Fruit fly (Drosophila melanogaster) whole organism, wandering third instar larva: ENCODE results near the gene Pss.

ENCODE experiments used
- Abd-B ChIP-seq: fragments of >200 bp; optimal IDR thresholded peaks from 2 replicates; lab custom pipeline; 2017; ENCODE audit warnings: missing biosample characterization, missing genetic modification characterization
- CG32264 ChIP-seq: fragments of 200-800 bp; sonication (Bioruptor generic); optimal IDR thresholded peaks from 2 replicates; lab custom pipeline; 2016; ENCODE audit warnings: missing biosample characterization, missing genetic modification characterization
- CG9705 ChIP-seq: fragments of 200-800 bp; sonication (Bioruptor generic); optimal IDR thresholded peaks from 2 replicates; lab custom pipeline; 2018; ENCODE audit warnings: missing biosample characterization, mild to moderate bottlenecking, missing genetic modification characterization
- CrebA ChIP-seq: fragments of 200-800 bp; sonication (Bioruptor generic); optimal IDR thresholded peaks from 2 replicates; lab custom pipeline; 2016; ENCODE audit warnings: missing biosample characterization, mild to moderate bottlenecking, missing genetic modification characterization, borderline replicate concordance
- Dfd ChIP-seq: fragments of >200 bp; optimal IDR thresholded peaks from 2 replicates; lab custom pipeline; 2017; ENCODE audit warnings: missing biosample characterization, missing genetic modification characterization
- Dif ChIP-seq: fragments of 200-275, 200-300 bp; sonication (Bioruptor generic); optimal IDR thresholded peaks from 2 replicates; lab custom pipeline; 2018; ENCODE audit warnings: missing biosample characterization, missing genetic modification characterization; ENCODE audit not compliant: partially characterized antibody
- GATAd ChIP-seq: sonication (Bioruptor generic); optimal IDR thresholded peaks from 2 replicates; lab custom pipeline; 2016; ENCODE audit warnings: missing biosample characterization, missing genetic modification characterization
- HLH106 ChIP-seq: fragments of 200-800 bp; optimal IDR thresholded peaks from 3 replicates; lab custom pipeline; 2019; ENCODE audit warnings: missing biosample characterization, mild to moderate bottlenecking, missing genetic modification characterization, moderate library complexity
- Hnf4 ChIP-seq: fragments of 200-800 bp; sonication (Bioruptor generic); optimal IDR thresholded peaks from 2 replicates; lab custom pipeline; 2016; ENCODE audit warnings: missing biosample characterization, mild to moderate bottlenecking, missing genetic modification characterization
- Hr78 ChIP-seq: fragments of >200 bp; optimal IDR thresholded peaks from 2 replicates; lab custom pipeline; 2017; ENCODE audit warnings: missing biosample characterization, missing genetic modification characterization
- Hr83 ChIP-seq: fragments of 200-300 bp; sonication (Bioruptor generic); optimal IDR thresholded peaks from 2 replicates; lab custom pipeline; 2016; ENCODE audit warnings: missing biosample characterization, mild to moderate bottlenecking, missing genetic modification characterization, moderate library complexity; ENCODE audit not compliant: poor library complexity, severe bottlenecking
- Jra ChIP-seq: sonication (Bioruptor generic); optimal IDR thresholded peaks from 2 replicates; lab custom pipeline; 2016; ENCODE audit warnings: missing biosample characterization, missing genetic modification characterization
- Mio ChIP-seq: sonication (Bioruptor generic); optimal IDR thresholded peaks from 2 replicates; lab custom pipeline; 2016; ENCODE audit warnings: missing biosample characterization, missing genetic modification characterization
- Myc ChIP-seq: fragments of >200 bp; optimal IDR thresholded peaks from 2 replicates; lab custom pipeline; 2017
- N ChIP-seq: fragments of >200 bp; optimal IDR thresholded peaks from 2 replicates; lab custom pipeline; 2018; ENCODE audit warnings: missing biosample characterization, missing external identifiers, missing genetic modification characterization
- OdsH ChIP-seq: fragments of 200-800 bp; sonication (Bioruptor generic); optimal IDR thresholded peaks from 2 replicates; lab custom pipeline; 2016; ENCODE audit warnings: missing biosample characterization, mild to moderate bottlenecking, missing genetic modification characterization
- Rel ChIP-seq, 2 experiments: fragments of 200-800 bp; sonication (Bioruptor generic) in 1 of 2; optimal IDR thresholded peaks; 2 replicates in 1 of 2; 3 replicates in 1 of 2; lab custom pipeline; 2016 to 2019; ENCODE audit warnings: mild to moderate bottlenecking in 2 of 2, missing biosample characterization in 2 of 2, missing genetic modification characterization in 2 of 2, moderate library complexity in 1 of 2
- Sp1 ChIP-seq: fragments of 200-800 bp; sonication (Bioruptor generic); optimal IDR thresholded peaks from 3 replicates; lab custom pipeline; 2019; ENCODE audit warnings: missing biosample characterization, mild to moderate bottlenecking, missing genetic modification characterization, moderate library complexity
- Vsx2 ChIP-seq: fragments of 200-300, 225-300 bp; sonication (Bioruptor generic); optimal IDR thresholded peaks from 2 replicates; lab custom pipeline; 2018; ENCODE audit warnings: missing biosample characterization, missing genetic modification characterization; ENCODE audit not compliant: partially characterized antibody
- br ChIP-seq: fragments of 200-800 bp; sonication (Bioruptor generic); optimal IDR thresholded peaks from 2 replicates; lab custom pipeline; 2016; ENCODE audit warnings: missing biosample characterization, missing genetic modification characterization
- brk ChIP-seq: fragments of 200-800 bp; sonication (Bioruptor generic); optimal IDR thresholded peaks from 2 replicates; lab custom pipeline; 2016; ENCODE audit warnings: missing biosample characterization, mild to moderate bottlenecking, missing genetic modification characterization
- dl ChIP-seq, 2 experiments: fragments of 175-275, 200-275 bp in 1 of 2; fragments of 200-275 bp in 1 of 2; sonication (Bioruptor generic); optimal IDR thresholded peaks; lab custom pipeline; 2018; ENCODE audit warnings: mild to moderate bottlenecking in 2 of 2, missing biosample characterization in 2 of 2, missing genetic modification characterization in 2 of 2, moderate library complexity in 2 of 2; ENCODE audit not compliant: partially characterized antibody in 2 of 2, insufficient read depth in 1 of 2
- dmrt93B ChIP-seq: fragments of 200-800 bp; sonication (Bioruptor generic); optimal IDR thresholded peaks from 2 replicates; lab custom pipeline; 2018; ENCODE audit warnings: missing biosample characterization, mild to moderate bottlenecking, missing genetic modification characterization
- dsf ChIP-seq: sonication (Bioruptor generic); optimal IDR thresholded peaks from 2 replicates; lab custom pipeline; 2016; ENCODE audit warnings: missing biosample characterization, missing genetic modification characterization, borderline replicate concordance
- ey ChIP-seq: fragments of 200-800 bp; sonication (Bioruptor generic); optimal IDR thresholded peaks from 2 replicates; lab custom pipeline; 2016; ENCODE audit warnings: missing biosample characterization, missing genetic modification characterization
- foxo ChIP-seq, 2 experiments: fragments of 200-800 bp; sonication (Bioruptor generic); optimal IDR thresholded peaks; 2 replicates in 1 of 2; 3 replicates in 1 of 2; lab custom pipeline; 2016 to 2017; ENCODE audit warnings: missing biosample characterization in 2 of 2, missing genetic modification characterization in 2 of 2
- fru ChIP-seq: fragments of 200-800 bp; sonication (Bioruptor generic); optimal IDR thresholded peaks from 3 replicates; lab custom pipeline; 2016; ENCODE audit warnings: missing biosample characterization, mild to moderate bottlenecking, missing genetic modification characterization
- h ChIP-seq: fragments of 200-800 bp; sonication (Bioruptor generic); optimal IDR thresholded peaks from 3 replicates; lab custom pipeline; 2016; ENCODE audit warnings: missing biosample characterization, mild to moderate bottlenecking, missing genetic modification characterization
- jim ChIP-seq: fragments of 175-275, 200-325 bp; sonication (Bioruptor generic); optimal IDR thresholded peaks from 2 replicates; lab custom pipeline; 2016; ENCODE audit warnings: missing biosample characterization, mild to moderate bottlenecking, missing genetic modification characterization
- pan ChIP-seq: fragments of >200 bp; optimal IDR thresholded peaks from 2 replicates; lab custom pipeline; 2017
- psq ChIP-seq: fragments of 200-800 bp; sonication (Bioruptor generic); optimal IDR thresholded peaks from 3 replicates; lab custom pipeline; 2017; ENCODE audit warnings: missing biosample characterization, mild to moderate bottlenecking, missing genetic modification characterization, moderate library complexity
- rgr ChIP-seq: fragments of 200-800 bp; sonication (Bioruptor generic); optimal IDR thresholded peaks from 3 replicates; lab custom pipeline; 2016; ENCODE audit warnings: missing biosample characterization, mild to moderate bottlenecking, missing genetic modification characterization
- sage ChIP-seq: fragments of 200-800 bp; sonication (Bioruptor generic); optimal IDR thresholded peaks from 2 replicates; lab custom pipeline; 2016; ENCODE audit warnings: missing biosample characterization, mild to moderate bottlenecking, missing genetic modification characterization
- sv ChIP-seq: fragments of 200-800 bp; sonication (Bioruptor generic); optimal IDR thresholded peaks from 3 replicates; lab custom pipeline; 2016; ENCODE audit warnings: missing biosample characterization, missing genetic modification characterization
- tai ChIP-seq: sonication (Bioruptor generic); optimal IDR thresholded peaks from 2 replicates; lab custom pipeline; 2016; ENCODE audit warnings: missing biosample characterization, missing genetic modification characterization
- usp ChIP-seq: fragments of >200 bp; optimal IDR thresholded peaks from 2 replicates; lab custom pipeline; 2017; ENCODE audit warnings: missing biosample characterization, missing genetic modification characterization
- woc ChIP-seq: sonication (Bioruptor generic); optimal IDR thresholded peaks from 2 replicates; lab custom pipeline; 2016; ENCODE audit warnings: missing biosample characterization, mild to moderate bottlenecking, missing genetic modification characterization

Gene Pss

dm6 chr3L:20508136-20508635, 17.8 kb downstream of the Pss start:
- TF ChIP-seq woc (GFP tag; lab: Kevin White, UChicago) (peak; percentile 92), tai (GFP tag; lab: Kevin White, UChicago) (peak; percentile 91), Rel (GFP tag; optimal IDR thresholded peaks at IDR 0.05; lab: Kevin White, UChicago) (peak; percentile 38), Rel (tag; optimal IDR thresholded peaks at IDR 0.05; lab: Kevin White, UChicago) (no peak), br (GFP tag; lab: Kevin White, UChicago) (peak; percentile 91), brk (GFP tag; lab: Kevin White, UChicago) (peak; percentile 76), Hr78 (GFP tag; lab: Kevin White, UChicago) (no peak), foxo (GFP tag; optimal IDR thresholded peaks at IDR 0.05; lab: Kevin White, UChicago) (peak; percentile 17 to 95), sv (GFP tag; lab: Kevin White, UChicago) (peak; percentile 79), Jra (peak; percentile 89), pan (no peak), usp (no peak), Mio (GFP tag; lab: Kevin White, UChicago) (peak; percentile 45), Dif (peak; percentile 48), dsf (GFP tag; lab: Kevin White, UChicago) (peak; percentile 56), ey (GFP tag; lab: Kevin White, UChicago) (peak; percentile 92), Hnf4 (GFP tag; lab: Kevin White, UChicago) (peak; percentile 89), CrebA (no peak), Abd-B (no peak), dl (GFP tag; optimal IDR thresholded peaks at IDR 0.05; lab: Kevin White, UChicago; ENCODE audit: insufficient read depth in 1 of 2, partially characterized antibody in 2 of 2) (peak; percentile 2 to 53), GATAd (GFP tag; lab: Kevin White, UChicago) (peak; percentile 43), Hr83 (GFP tag; lab: Kevin White, UChicago) (peak; percentile 88), psq (peak; percentile 91), CG32264 (GFP tag; lab: Kevin White, UChicago) (peak; percentile 81), CG9705 (GFP tag; lab: Kevin White, UChicago) (peak; percentile 85), fru (GFP tag; lab: Kevin White, UChicago) (peak; percentile 93), jim (GFP tag; lab: Kevin White, UChicago) (peak; percentile 75), Myc (no peak), HLH106 (tag; lab: Kevin White, UChicago) (peak; percentile 87), OdsH (GFP tag; lab: Kevin White, UChicago) (peak; percentile 93), rgr (GFP tag; lab: Kevin White, UChicago) (peak; percentile 92), Vsx2 (GFP tag; lab: Kevin White, UChicago) (peak; percentile 21), sage (peak; percentile 87), dmrt93B (GFP tag; lab: Kevin White, UChicago) (peak; percentile 89), N (no peak), Dfd (GFP tag; lab: Kevin White, UChicago) (no peak), h (GFP tag; lab: Kevin White, UChicago) (peak; percentile 97), Sp1 (GFP tag; lab: Kevin White, UChicago) (peak; percentile 91)

dm6 chr3L:20507552-20507951, 18.4 kb downstream of the Pss start:
- TF ChIP-seq OdsH (GFP tag; lab: Kevin White, UChicago): no peak
- TF ChIP-seq tai (GFP tag; lab: Kevin White, UChicago): no peak
- no peak for TF ChIP-seq CG9705 (GFP tag; lab: Kevin White, UChicago)

dm6 chr3L:20505732-20506131, 20.2 kb downstream of the Pss start, which contains the start of gene CG5078:
Gene CG5078 (plus strand): TSS chr3L:20506032.
- TF ChIP-seq Jra (no peak), dsf (GFP tag; lab: Kevin White, UChicago) (no peak), HLH106 (tag; lab: Kevin White, UChicago) (no peak)
- TF ChIP-seq, all 38 proteins: peak for 0
